Fruit fly (Drosophila melanogaster) whole organism, embryonic: ENCODE measurements around the gene CG14442.

Source experiments
- Adf1 ChIP-seq: fragments of 200-800 bp; sonication (Bioruptor generic); IDR thresholded peaks from 2 replicates; pipeline ENCODE4 v1.3.6; 2022; ENCODE audit warnings: missing biosample characterization, missing genetic modification characterization
- Bdp1 ChIP-seq: fragments of 200-800 bp; sonication (Bioruptor generic); optimal IDR thresholded peaks from 3 replicates; lab custom pipeline; 2016; ENCODE audit warnings: missing biosample characterization, missing genetic modification characterization
- CG1024 ChIP-seq: fragments of 200-800 bp; sonication (Bioruptor generic); IDR thresholded peaks from 2 replicates; pipeline ENCODE4 v1.3.6; 2022; ENCODE audit warnings: missing biosample characterization, missing genetic modification characterization
- CG11560 ChIP-seq: fragments of 200-800 bp; sonication (Bioruptor generic); IDR thresholded peaks from 3 replicates; pipeline ENCODE4 v1.3.6; 2022; ENCODE audit warnings: missing biosample characterization, missing genetic modification characterization
- CG12071 ChIP-seq: fragments of 200-800 bp; sonication (Bioruptor generic); optimal IDR thresholded peaks from 3 replicates; lab custom pipeline; 2018; ENCODE audit warnings: missing biosample characterization, mild to moderate bottlenecking, missing genetic modification characterization
- CG12104 ChIP-seq: fragments of 200-800 bp; sonication (Bioruptor generic); optimal IDR thresholded peaks from 3 replicates; lab custom pipeline; 2016; ENCODE audit warnings: missing biosample characterization, missing genetic modification characterization
- CG12155 ChIP-seq: fragments of 200-800 bp; sonication (Bioruptor generic); optimal IDR thresholded peaks from 3 replicates; lab custom pipeline; 2016; ENCODE audit warnings: missing biosample characterization, missing genetic modification characterization
- CG12391 ChIP-seq: fragments of 200-800 bp; sonication (Bioruptor generic); optimal IDR thresholded peaks from 3 replicates; lab custom pipeline; 2018; ENCODE audit warnings: missing biosample characterization, mild to moderate bottlenecking, missing genetic modification characterization, moderate library complexity
- CG13287 ChIP-seq: fragments of 200-800 bp; sonication (Bioruptor generic); IDR thresholded peaks from 2 replicates; pipeline ENCODE4 v1.3.6; 2022; ENCODE audit warnings: missing biosample characterization, missing genetic modification characterization; ENCODE audit not compliant: partially characterized antibody
- CG14710 ChIP-seq: fragments of 200-800 bp; sonication (Bioruptor generic); optimal IDR thresholded peaks from 3 replicates; lab custom pipeline; 2019; ENCODE audit warnings: missing biosample characterization, mild to moderate bottlenecking, missing genetic modification characterization, moderate library complexity
- CG18262 ChIP-seq: fragments of 200-800 bp; optimal IDR thresholded peaks from 3 replicates; lab custom pipeline; 2019; ENCODE audit warnings: missing biosample characterization, mild to moderate bottlenecking, missing genetic modification characterization, moderate library complexity
- CG18599 ChIP-seq: fragments of 200-800 bp; sonication (Bioruptor generic); optimal IDR thresholded peaks from 3 replicates; lab custom pipeline; 2017; ENCODE audit warnings: missing biosample characterization, missing genetic modification characterization, mild to moderate bottlenecking, moderate library complexity, missing genetic modification reagents
- CG18764 ChIP-seq: fragments of 200-800 bp; sonication (Bioruptor generic); optimal IDR thresholded peaks from 3 replicates; lab custom pipeline; 2016; ENCODE audit warnings: missing biosample characterization, missing genetic modification characterization
- CG3065 ChIP-seq: fragments of 200-800 bp; sonication (Bioruptor generic); optimal IDR thresholded peaks from 2 replicates; lab custom pipeline; 2016; ENCODE audit warnings: missing biosample characterization, missing genetic modification characterization
- CG31388 ChIP-seq: fragments of 200-800 bp; sonication (Bioruptor generic); optimal IDR thresholded peaks from 2 replicates; lab custom pipeline; 2016; ENCODE audit warnings: missing biosample characterization, missing genetic modification characterization
- CG32772 ChIP-seq: fragments of 200-800 bp; sonication (Bioruptor generic); IDR thresholded peaks from 2 replicates; pipeline ENCODE4 v1.3.6; 2022; ENCODE audit warnings: missing biosample characterization, missing genetic modification characterization
- CG4360 ChIP-seq: fragments of 200-800 bp; sonication (Bioruptor generic); IDR thresholded peaks from 2 replicates; pipeline ENCODE4 v1.3.6; 2022; ENCODE audit warnings: missing biosample characterization, missing genetic modification characterization
- CG5245 ChIP-seq: fragments of 200-800 bp; sonication (Bioruptor generic); optimal IDR thresholded peaks from 3 replicates; lab custom pipeline; 2016; ENCODE audit warnings: missing biosample characterization, missing genetic modification characterization
- CG6791 ChIP-seq: fragments of 200-800 bp; sonication (Bioruptor generic); IDR thresholded peaks from 3 replicates; pipeline ENCODE4 v1.3.6; 2022; ENCODE audit warnings: missing biosample characterization, missing genetic modification characterization; ENCODE audit not compliant: partially characterized antibody
- CG7786 ChIP-seq: fragments of 200-800 bp; sonication (Bioruptor generic); optimal IDR thresholded peaks from 2 replicates; lab custom pipeline; 2016; ENCODE audit warnings: missing biosample characterization, missing genetic modification characterization
- CG8359 ChIP-seq: fragments of 200-800 bp; sonication (Bioruptor generic); optimal IDR thresholded peaks from 2 replicates; lab custom pipeline; 2017; ENCODE audit warnings: missing biosample characterization, mild to moderate bottlenecking, missing genetic modification characterization, borderline replicate concordance
- CG8388 ChIP-seq: fragments of 200-800 bp; sonication (Bioruptor generic); optimal IDR thresholded peaks from 2 replicates; lab custom pipeline; 2019; ENCODE audit warnings: missing biosample characterization, mild to moderate bottlenecking, missing genetic modification characterization, moderate library complexity
- CG8765 ChIP-seq: fragments of 200-800 bp; sonication (Bioruptor generic); IDR thresholded peaks from 2 replicates; pipeline ENCODE4 v1.3.6; 2022; ENCODE audit warnings: missing biosample characterization, missing genetic modification characterization
- CrebB ChIP-seq: fragments of 200-800 bp; sonication (Bioruptor generic); optimal IDR thresholded peaks from 3 replicates; lab custom pipeline; 2018; ENCODE audit warnings: missing biosample characterization, mild to moderate bottlenecking, missing genetic modification characterization
- D19A ChIP-seq: fragments of 200-800 bp; optimal IDR thresholded peaks from 3 replicates; lab custom pipeline; 2019; ENCODE audit warnings: missing biosample characterization, mild to moderate bottlenecking, missing genetic modification characterization, moderate library complexity
- Gsc ChIP-seq: fragments of 200-800 bp; sonication (Bioruptor generic); IDR thresholded peaks from 2 replicates; pipeline ENCODE4 v1.3.6; 2022; ENCODE audit warnings: missing biosample characterization, missing genetic modification characterization
- H15 ChIP-seq: fragments of 200-800 bp; sonication (Bioruptor generic); IDR thresholded peaks from 3 replicates; pipeline ENCODE4 v1.3.6; 2022; ENCODE audit warnings: missing biosample characterization, missing genetic modification characterization
- Jarid2 ChIP-seq: fragments of 200-800 bp; sonication (Bioruptor generic); optimal IDR thresholded peaks from 3 replicates; lab custom pipeline; 2017; ENCODE audit warnings: mild to moderate bottlenecking, missing biosample characterization, missing genetic modification reagents, missing genetic modification characterization
- NK7.1 ChIP-seq: fragments of 200-800 bp; sonication (Bioruptor generic); optimal IDR thresholded peaks from 3 replicates; lab custom pipeline; 2016; ENCODE audit warnings: missing biosample characterization, missing genetic modification characterization
- dmrt11E ChIP-seq: fragments of 200-800 bp; sonication (Bioruptor generic); optimal IDR thresholded peaks from 3 replicates; lab custom pipeline; 2018; ENCODE audit warnings: missing biosample characterization, mild to moderate bottlenecking, missing genetic modification characterization, moderate library complexity
- dmrt99B ChIP-seq: fragments of 200-800 bp; sonication (Bioruptor generic); optimal IDR thresholded peaks from 2 replicates; lab custom pipeline; 2018; ENCODE audit warnings: missing biosample characterization, mild to moderate bottlenecking, missing genetic modification characterization, moderate library complexity
- gem ChIP-seq: fragments of 200-800 bp; sonication (Bioruptor generic); optimal IDR thresholded peaks from 2 replicates; lab custom pipeline; 2019; ENCODE audit warnings: missing biosample characterization, mild to moderate bottlenecking, missing genetic modification characterization, moderate library complexity
- grn ChIP-seq: fragments of 200-800 bp; sonication (Bioruptor generic); optimal IDR thresholded peaks from 3 replicates; lab custom pipeline; 2017; ENCODE audit warnings: missing biosample characterization, missing genetic modification characterization
- gro ChIP-seq: fragments of 200-800 bp; sonication (Bioruptor generic); optimal IDR thresholded peaks from 2 replicates; lab custom pipeline; 2016; ENCODE audit warnings: missing biosample characterization, missing genetic modification characterization
- gsb ChIP-seq: fragments of 200-800 bp; sonication (Bioruptor generic); IDR thresholded peaks from 2 replicates; pipeline ENCODE4 v1.3.6; 2022; ENCODE audit warnings: missing biosample characterization, missing genetic modification characterization
- her ChIP-seq: fragments of 200-800 bp; sonication (Bioruptor generic); optimal IDR thresholded peaks from 2 replicates; lab custom pipeline; 2016; ENCODE audit warnings: missing biosample characterization, missing genetic modification characterization
- jigr1 ChIP-seq: fragments of 200-800 bp; sonication (Bioruptor generic); IDR thresholded peaks from 3 replicates; pipeline ENCODE4 v1.3.6; 2022; ENCODE audit warnings: missing biosample characterization, missing genetic modification characterization
- klu ChIP-seq: fragments of 200-800 bp; sonication (Bioruptor generic); IDR thresholded peaks from 2 replicates; pipeline ENCODE4 v1.3.6; 2022; ENCODE audit warnings: missing biosample characterization, missing genetic modification characterization
- lmd ChIP-seq: fragments of 200-800 bp; sonication (Bioruptor generic); IDR thresholded peaks from 2 replicates; pipeline ENCODE4 v1.3.6; 2022; ENCODE audit warnings: missing biosample characterization, missing genetic modification characterization
- phol ChIP-seq: fragments of 200-800 bp; sonication (Bioruptor generic); optimal IDR thresholded peaks from 3 replicates; lab custom pipeline; 2018; ENCODE audit warnings: missing biosample characterization, mild to moderate bottlenecking, missing genetic modification characterization, moderate library complexity
- prd ChIP-seq, 3 experiments: fragments of >200 bp in 2 of 3; fragments of 200-800 bp in 1 of 3; sonication (Bioruptor generic) in 1 of 3; optimal IDR thresholded peaks in 2 of 3; IDR thresholded peaks in 1 of 3; 2 replicates in 2 of 3; 3 replicates in 1 of 3; pipeline versions ENCODE4 v1.3.6 to Lab custom; 2017 to 2022; ENCODE audit warnings: missing biosample characterization in 1 of 3, missing genetic modification characterization in 1 of 3
- pzg ChIP-seq: fragments of 200-800 bp; sonication (Bioruptor generic); optimal IDR thresholded peaks from 3 replicates; lab custom pipeline; 2018; ENCODE audit warnings: missing biosample characterization, mild to moderate bottlenecking, missing genetic modification characterization, moderate library complexity
- ro ChIP-seq: fragments of 200-800 bp; sonication (Bioruptor generic); IDR thresholded peaks from 2 replicates; pipeline ENCODE4 v1.3.6; 2022; ENCODE audit warnings: missing biosample characterization, missing genetic modification characterization
- run ChIP-seq: fragments of 200-800 bp; sonication (Bioruptor generic); optimal IDR thresholded peaks from 3 replicates; lab custom pipeline; 2018; ENCODE audit warnings: missing biosample characterization, mild to moderate bottlenecking, missing genetic modification characterization
- sd ChIP-seq: fragments of 200-800 bp; sonication (Bioruptor generic); optimal IDR thresholded peaks from 3 replicates; lab custom pipeline; 2018; ENCODE audit warnings: missing biosample characterization, mild to moderate bottlenecking, missing genetic modification characterization, moderate library complexity
- stwl ChIP-seq: fragments of 200-800 bp; sonication (Bioruptor generic); optimal IDR thresholded peaks from 3 replicates; lab custom pipeline; 2018; ENCODE audit warnings: missing biosample characterization, mild to moderate bottlenecking, missing genetic modification characterization, moderate library complexity
- vnd ChIP-seq: fragments of 200-800 bp; sonication (Bioruptor generic); IDR thresholded peaks from 3 replicates; pipeline ENCODE4 v1.3.6; 2022; ENCODE audit warnings: missing biosample characterization, missing genetic modification characterization; ENCODE audit not compliant: partially characterized antibody
- vvl ChIP-seq: fragments of 200-800 bp; sonication (Bioruptor generic); IDR thresholded peaks from 2 replicates; pipeline ENCODE4 v1.3.6; 2022; ENCODE audit warnings: missing biosample characterization, missing genetic modification characterization
- zen2 ChIP-seq: fragments of 200-800 bp; sonication (Bioruptor generic); IDR thresholded peaks from 3 replicates; pipeline ENCODE4 v1.3.6; 2022; ENCODE audit warnings: missing biosample characterization, missing genetic modification characterization; ENCODE audit not compliant: partially characterized antibody
- zfh2 ChIP-seq: fragments of 200-800 bp; sonication (Bioruptor generic); optimal IDR thresholded peaks from 2 replicates; lab custom pipeline; 2016; ENCODE audit warnings: missing biosample characterization, missing genetic modification characterization

CG14442 gene

DNA sequence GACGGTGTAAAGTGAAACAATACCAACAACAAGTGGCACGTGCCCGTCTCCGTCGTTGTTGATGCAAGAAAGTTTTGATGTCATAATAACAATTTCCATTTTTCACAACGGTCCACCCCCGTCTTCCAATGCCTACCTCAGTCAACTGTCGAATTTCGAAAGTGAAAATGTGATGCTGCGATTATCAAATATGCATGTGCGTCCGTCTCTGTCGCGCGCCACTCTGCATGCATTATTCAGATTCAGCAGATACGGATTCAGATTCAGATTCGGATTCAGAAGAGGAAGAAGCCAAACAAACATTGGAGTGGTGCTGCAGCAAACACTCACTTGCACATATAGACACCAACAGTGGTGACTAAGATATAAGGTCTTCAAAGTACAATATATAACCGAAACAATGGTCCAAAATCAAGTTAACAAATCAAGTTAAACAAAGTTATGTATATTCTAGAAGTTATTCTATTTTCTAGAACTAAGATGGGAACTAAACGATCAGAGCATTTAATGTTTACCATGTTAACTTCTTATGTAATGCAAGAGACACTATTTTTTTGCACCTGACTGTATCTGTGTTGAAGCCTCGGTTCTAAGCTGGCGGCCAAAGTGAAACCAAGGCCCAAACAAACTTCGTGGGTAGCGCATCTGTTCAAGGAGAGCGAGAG, 52.1 kb downstream of the CG14442 start (continued):
- TF ChIP-seq gsb: no peak
- TF ChIP-seq run (tag; lab: Kevin White, UChicago): no peak
- TF ChIP-seq CG12071 (GFP tag; lab: Kevin White, UChicago): no peak
- TF ChIP-seq CG5245: no peak
- TF ChIP-seq sd (tag; lab: Kevin White, UChicago): no peak
- peak; percentile 17 for TF ChIP-seq CG18599
- TF ChIP-seq vvl (GFP tag; lab: Robert Waterston, UW): peak; percentile 68; the same call in 1 of the 2 replicates
- TF ChIP-seq Adf1 (GFP tag; lab: Robert Waterston, UW): no peak
- no peak for TF ChIP-seq her
- TF ChIP-seq CG12104 (GFP tag; lab: Kevin White, UChicago): no peak
- peak; percentile 4 for TF ChIP-seq CG8359
- no peak for TF ChIP-seq zen2 (GFP tag; lab: Robert Waterston, UW)
- no peak for TF ChIP-seq jigr1 (GFP tag; lab: Robert Waterston, UW)
- TF ChIP-seq gem (tag; lab: Kevin White, UChicago): peak; percentile 63
- TF ChIP-seq grn (GFP tag; lab: Kevin White, UChicago): peak; percentile 40
- TF ChIP-seq CG1024 (GFP tag; lab: Robert Waterston, UW): no peak
- no peak for TF ChIP-seq CG32772
- TF ChIP-seq D19A (tag; lab: Kevin White, UChicago): no peak
- TF ChIP-seq CG13287 (GFP tag; lab: Robert Waterston, UW): no peak
- no peak for TF ChIP-seq vnd
- TF ChIP-seq zfh2 (GFP tag; lab: Kevin White, UChicago): no peak
- TF ChIP-seq CG7786 (GFP tag; lab: Kevin White, UChicago): no peak
- no peak for TF ChIP-seq Bdp1
- peak; percentile 30 for TF ChIP-seq CG12391 (tag; lab: Kevin White, UChicago)
- no peak for TF ChIP-seq CG8765
- TF ChIP-seq CG3065 (GFP tag; lab: Kevin White, UChicago): no peak
- no peak for TF ChIP-seq pzg (GFP tag; lab: Kevin White, UChicago)
- TF ChIP-seq lmd (GFP tag; lab: Robert Waterston, UW): no peak; the same call in 1 of the 2 replicates
- no peak for TF ChIP-seq CG11560 (tag; lab: Robert Waterston, UW)
- TF ChIP-seq CrebB: no peak
- TF ChIP-seq CG18262: peak; percentile 59
- peak; percentile 49 for TF ChIP-seq phol (tag; lab: Kevin White, UChicago)
- no peak for TF ChIP-seq gro (GFP tag; lab: Kevin White, UChicago)
- no peak for TF ChIP-seq CG6791 (GFP tag; lab: Robert Waterston, UW)
- TF ChIP-seq CG4360 (GFP tag; lab: Robert Waterston, UW): no peak
- TF ChIP-seq H15 (GFP tag; lab: Robert Waterston, UW): no peak
- peak; percentile 38 for TF ChIP-seq dmrt99B (tag; lab: Kevin White, UChicago)
- peak; percentile 40 for TF ChIP-seq CG8388 (GFP tag; lab: Kevin White, UChicago)
- no peak for TF ChIP-seq prd (optimal IDR thresholded peaks at IDR 0.05; lab: Kevin White, UChicago)
- TF ChIP-seq prd (GFP tag; IDR thresholded peaks at IDR 0.05; lab: Robert Waterston, UW): peak; percentile 28; the same call in 1 of the 3 replicates
- TF ChIP-seq CG18764 (GFP tag; lab: Kevin White, UChicago): no peak
- no peak for TF ChIP-seq Jarid2 (GFP tag; lab: Kevin White, UChicago)
- no peak for TF ChIP-seq CG31388 (GFP tag; lab: Kevin White, UChicago)
- no peak for TF ChIP-seq stwl (tag; lab: Kevin White, UChicago)
- no peak for TF ChIP-seq klu (GFP tag; lab: Robert Waterston, UW)
- TF ChIP-seq NK7.1 (GFP tag; lab: Kevin White, UChicago): no peak
- no peak for TF ChIP-seq Gsc (GFP tag; lab: Robert Waterston, UW)
- no peak for TF ChIP-seq ro (GFP tag; lab: Robert Waterston, UW)
- TF ChIP-seq CG12155 (GFP tag; lab: Kevin White, UChicago): no peak
- peak; percentile 40 for TF ChIP-seq dmrt11E (tag; lab: Kevin White, UChicago)
- TF ChIP-seq CG14710 (tag; lab: Kevin White, UChicago): peak; percentile 35
